In genomic region chrII:14684377-14684776, ce11 we compare ENCODE assay signal across 6 worm cellular contexts.
TF ChIP-seq lines count a peak whose summit lies in the region.

Gene unc-52 (minus strand): TSS chrII:14684456.

TF ChIP-seq in whole organism, L1 larva, 84 proteins besides CTCF, POLR2A, EP300 and RAD21:
- peak; percentile 61 for TF ChIP-seq nhr-77 (tag; optimal IDR thresholded peaks at IDR 0.05; lab: Kevin White, UChicago)
- TF ChIP-seq sox-4 (tag; optimal IDR thresholded peaks at IDR 0.05; lab: Kevin White, UChicago): no peak
- TF ChIP-seq tbx-2 (tag; optimal IDR thresholded peaks at IDR 0.05; lab: Kevin White, UChicago): peak; percentile 16
TF ChIP-seq in whole organism, L1 larva: peak in this region for 2.

TF ChIP-seq in whole organism, L2 larva, 48 proteins besides CTCF, POLR2A, EP300 and RAD21:
- TF ChIP-seq F13H6.1 (tag; optimal IDR thresholded peaks at IDR 0.05; lab: Kevin White, UChicago) (peak; percentile 34), ztf-1 (GFP tag; conservative IDR thresholded peaks at IDR 0.05; lab: Robert Waterston, UW) (no peak)

TF ChIP-seq in whole organism, L3 larva, 47 proteins besides CTCF, POLR2A, EP300 and RAD21:
- TF ChIP-seq nhr-76 (tag; optimal IDR thresholded peaks at IDR 0.05; lab: Kevin White, UChicago) (no peak), pha-4 (tag; optimal IDR thresholded peaks at IDR 0.05; lab: Kevin White, UChicago) (peak; percentile 76)

TF ChIP-seq in whole organism, L4 larva, 104 proteins besides CTCF, POLR2A, EP300 and RAD21:
- TF ChIP-seq set-16 (GFP tag; IDR thresholded peaks at IDR 0.05; lab: Robert Waterston, UW) (peak; percentile 13; the same call in 1 of the 2 replicates), T20F7.1 (GFP tag; optimal IDR thresholded peaks at IDR 0.05; lab: Kevin White, UChicago) (no peak), pha-4 (GFP tag; IDR thresholded peaks at IDR 0.05; lab: Robert Waterston, UW) (no peak), pha-4 (tag; optimal IDR thresholded peaks at IDR 0.05; lab: Kevin White, UChicago) (peak; percentile 56), vab-7 (GFP tag; IDR thresholded peaks at IDR 0.05; lab: Robert Waterston, UW) (no peak), nhr-25 (tag; optimal IDR thresholded peaks at IDR 0.05; lab: Kevin White, UChicago; ENCODE audit: borderline replicate concordance, insufficient read depth) (no peak)

TF ChIP-seq in whole organism, mixed stage, embryonic, 35 proteins besides CTCF, POLR2A, EP300 and RAD21:
- TF ChIP-seq sptf-1 (tag; optimal IDR thresholded peaks at IDR 0.05; lab: Kevin White, UChicago) (no peak), pha-4 (tag; optimal IDR thresholded peaks at IDR 0.05; lab: Kevin White, UChicago) (peak; percentile 90)
TF ChIP-seq in whole organism, mixed stage, embryonic: peak in this region for 1.

TF ChIP-seq in whole organism, young adult, 124 proteins besides CTCF, POLR2A, EP300 and RAD21:
- TF ChIP-seq zfh-2 (GFP tag; conservative IDR thresholded peaks at IDR 0.05; lab: Robert Waterston, UW) (0 out of 2 replicates have a peak, but pooled peaks have one; percentile 17), let-526 (GFP tag; IDR thresholded peaks at IDR 0.05; lab: Robert Waterston, UW) (no peak)
